Worm (Caenorhabditis elegans) whole organism, L4/young adult: ENCODE results near the gene sri-46.

Experiments used
- dao-5 ChIP-seq: sonication (generic microtip); optimal IDR thresholded peaks from 2 replicates; lab custom pipeline; 2016; ENCODE audit warnings: missing genotype, missing genetic modification characterization, moderate library complexity, missing compliant biosample characterization
- him-1 ChIP-seq: sonication (generic microtip); optimal IDR thresholded peaks from 2 replicates; lab custom pipeline; 2016; ENCODE audit warnings: missing genotype, missing genetic modification reagents, missing genetic modification characterization, missing compliant biosample characterization

ce11 chrII:651324-651723 is 19.6 kb downstream of the sri-46 start:
- no peak for TF ChIP-seq dao-5 (tag; lab: Kevin White, UChicago)
- TF ChIP-seq him-1 (tag; lab: Kevin White, UChicago) = no peak
